Fruit fly (Drosophila melanogaster) whole organism, adult: ENCODE results near the gene ND-75.

ENCODE experiments used
- CG11617 ChIP-seq: fragments of 200-800 bp; sonication (Bioruptor generic); optimal IDR thresholded peaks from 2 replicates; lab custom pipeline; 2017; ENCODE audit warnings: mild to moderate bottlenecking, missing biosample characterization, missing genetic modification reagents, missing genetic modification characterization
- CG12768 ChIP-seq: fragments of 200-800 bp; sonication (Bioruptor generic); optimal IDR thresholded peaks from 2 replicates; lab custom pipeline; 2017; ENCODE audit warnings: missing biosample characterization, missing genetic modification characterization, mild to moderate bottlenecking, moderate library complexity, missing genetic modification reagents
- CG14711 ChIP-seq: fragments of 200-800 bp; sonication (Bioruptor generic); optimal IDR thresholded peaks from 2 replicates; lab custom pipeline; 2018; ENCODE audit warnings: missing biosample characterization, mild to moderate bottlenecking, missing genetic modification characterization, moderate library complexity
- CG1620 ChIP-seq: fragments of 200-800 bp; sonication (Bioruptor generic); optimal IDR thresholded peaks from 2 replicates; lab custom pipeline; 2016; ENCODE audit warnings: missing biosample characterization, missing genetic modification characterization
- CG33017 ChIP-seq: fragments of 200-800 bp; sonication (Bioruptor generic); optimal IDR thresholded peaks from 2 replicates; lab custom pipeline; 2018; ENCODE audit warnings: missing biosample characterization, mild to moderate bottlenecking, missing genetic modification characterization, moderate library complexity
- CG5204 ChIP-seq: fragments of 200-800 bp; sonication (Bioruptor generic); optimal IDR thresholded peaks from 2 replicates; lab custom pipeline; 2016; ENCODE audit warnings: missing biosample characterization, missing genetic modification characterization
- CG7045 ChIP-seq: fragments of 200-800 bp; sonication (Bioruptor generic); optimal IDR thresholded peaks from 2 replicates; lab custom pipeline; 2017; ENCODE audit warnings: missing biosample characterization, mild to moderate bottlenecking, missing genetic modification characterization
- CG7101 ChIP-seq: fragments of 200-800 bp; sonication (Bioruptor generic); optimal IDR thresholded peaks from 2 replicates; lab custom pipeline; 2018; ENCODE audit warnings: missing biosample characterization, mild to moderate bottlenecking, missing genetic modification characterization, moderate library complexity
- Clk ChIP-seq: fragments of 200-800 bp; sonication (Bioruptor generic); optimal IDR thresholded peaks from 2 replicates; lab custom pipeline; 2017; ENCODE audit warnings: missing biosample characterization, missing genetic modification characterization
- Crg-1 ChIP-seq: fragments of 200-800 bp; sonication (Bioruptor generic); optimal IDR thresholded peaks from 2 replicates; lab custom pipeline; 2016; ENCODE audit warnings: missing biosample characterization, missing genetic modification characterization
- Hr96 ChIP-seq: fragments of 200-800 bp; sonication (Bioruptor generic); optimal IDR thresholded peaks from 2 replicates; lab custom pipeline; 2016; ENCODE audit warnings: missing biosample characterization, missing genetic modification characterization
- Mnt ChIP-seq: fragments of 200-800 bp; sonication (Bioruptor generic); optimal IDR thresholded peaks from 2 replicates; lab custom pipeline; 2016; ENCODE audit warnings: missing biosample characterization, mild to moderate bottlenecking, missing genetic modification characterization
- bab1 ChIP-seq: fragments of 200-800 bp; sonication (Bioruptor generic); optimal IDR thresholded peaks from 3 replicates; lab custom pipeline; 2019; ENCODE audit warnings: missing biosample characterization, mild to moderate bottlenecking, missing genetic modification characterization, moderate library complexity
- cic ChIP-seq: fragments of 200-800 bp; sonication (Bioruptor generic); optimal IDR thresholded peaks from 2 replicates; lab custom pipeline; 2017; ENCODE audit warnings: missing biosample characterization, mild to moderate bottlenecking, missing genetic modification characterization, moderate library complexity
- cnc ChIP-seq, 2 experiments: fragments of >200 bp; optimal IDR thresholded peaks; 2 replicates each; lab custom pipeline; 2017
- kay ChIP-seq: fragments of 200-800 bp; sonication (Bioruptor generic); peaks from one replicate; lab custom pipeline; 2016; ENCODE audit warnings: missing biosample characterization, missing genetic modification characterization, borderline replicate concordance
- ovo ChIP-seq: fragments of 200-800 bp; sonication (Bioruptor generic); optimal IDR thresholded peaks from 2 replicates; lab custom pipeline; 2016; ENCODE audit warnings: missing biosample characterization, missing genetic modification characterization
- pad ChIP-seq: fragments of 200-800 bp; sonication (Bioruptor generic); optimal IDR thresholded peaks from 3 replicates; lab custom pipeline; 2017; ENCODE audit warnings: missing biosample characterization, missing genetic modification characterization, mild to moderate bottlenecking, moderate library complexity, missing genetic modification reagents
- tj ChIP-seq: fragments of 200-800 bp; sonication (Bioruptor generic); optimal IDR thresholded peaks from 3 replicates; lab custom pipeline; 2017; ENCODE audit warnings: missing biosample characterization, mild to moderate bottlenecking, missing genetic modification characterization, moderate library complexity
- toe ChIP-seq: fragments of 200-800 bp; sonication (Bioruptor generic); optimal IDR thresholded peaks from 2 replicates; lab custom pipeline; 2016; ENCODE audit warnings: missing biosample characterization, missing genetic modification characterization

ND-75 gene

dm6 chrX:8233915-8234565 lies 17.4 kb downstream of the ND-75 start:
- TF ChIP-seq cic (GFP tag; lab: Kevin White, UChicago) (no peak), tj (GFP tag; lab: Kevin White, UChicago) (peak; percentile 100)

dm6 chrX:8233167-8233566 lies 18.3 kb downstream of the ND-75 start:
- TF ChIP-seq cic (GFP tag; lab: Kevin White, UChicago) (peak; percentile 49), CG1620 (GFP tag; lab: Kevin White, UChicago) (no peak), ovo (no peak), Mnt (GFP tag; lab: Kevin White, UChicago) (peak; percentile 32), Clk (GFP tag; lab: Kevin White, UChicago) (peak; percentile 5), bab1 (GFP tag; lab: Kevin White, UChicago) (no peak), CG33017 (tag; lab: Kevin White, UChicago) (peak; percentile 14), cnc (optimal IDR thresholded peaks at IDR 0.05; lab: Kevin White, UChicago) (no peak), CG7045 (GFP tag; lab: Kevin White, UChicago) (peak; percentile 48), CG11617 (GFP tag; lab: Kevin White, UChicago) (peak; percentile 9), kay (GFP tag; lab: Kevin White, UChicago) (peak; percentile 86), toe (peak; percentile 2), Crg-1 (no peak), CG7101 (tag; lab: Kevin White, UChicago) (peak; percentile 52), CG12768 (GFP tag; lab: Kevin White, UChicago) (no peak), tj (GFP tag; lab: Kevin White, UChicago) (no peak), Hr96 (GFP tag; lab: Kevin White, UChicago) (no peak), CG5204 (peak; percentile 33), CG14711 (tag; lab: Kevin White, UChicago) (peak; percentile 29), pad (GFP tag; lab: Kevin White, UChicago) (peak; percentile 26)

dm6 chrX:8231241-8232028 lies 20.1 kb downstream of the ND-75 start:
- TF ChIP-seq CG14711 (tag; lab: Kevin White, UChicago) (no peak), CG11617 (GFP tag; lab: Kevin White, UChicago) (peak; percentile 50), cnc (optimal IDR thresholded peaks at IDR 0.05; lab: Kevin White, UChicago) (no peak), CG1620 (GFP tag; lab: Kevin White, UChicago) (no peak), CG5204 (no peak), bab1 (GFP tag; lab: Kevin White, UChicago) (peak; percentile 16), cic (GFP tag; lab: Kevin White, UChicago) (no peak), Hr96 (GFP tag; lab: Kevin White, UChicago) (no peak), ovo (no peak), tj (GFP tag; lab: Kevin White, UChicago) (peak; percentile 91), Mnt (GFP tag; lab: Kevin White, UChicago) (no peak), CG12768 (GFP tag; lab: Kevin White, UChicago) (no peak), kay (GFP tag; lab: Kevin White, UChicago) (no peak), CG7045 (GFP tag; lab: Kevin White, UChicago) (no peak), Clk (GFP tag; lab: Kevin White, UChicago) (no peak), toe (no peak), Crg-1 (no peak), CG33017 (tag; lab: Kevin White, UChicago) (no peak), CG7101 (tag; lab: Kevin White, UChicago) (peak; percentile 19), pad (GFP tag; lab: Kevin White, UChicago) (no peak)

DNA sequence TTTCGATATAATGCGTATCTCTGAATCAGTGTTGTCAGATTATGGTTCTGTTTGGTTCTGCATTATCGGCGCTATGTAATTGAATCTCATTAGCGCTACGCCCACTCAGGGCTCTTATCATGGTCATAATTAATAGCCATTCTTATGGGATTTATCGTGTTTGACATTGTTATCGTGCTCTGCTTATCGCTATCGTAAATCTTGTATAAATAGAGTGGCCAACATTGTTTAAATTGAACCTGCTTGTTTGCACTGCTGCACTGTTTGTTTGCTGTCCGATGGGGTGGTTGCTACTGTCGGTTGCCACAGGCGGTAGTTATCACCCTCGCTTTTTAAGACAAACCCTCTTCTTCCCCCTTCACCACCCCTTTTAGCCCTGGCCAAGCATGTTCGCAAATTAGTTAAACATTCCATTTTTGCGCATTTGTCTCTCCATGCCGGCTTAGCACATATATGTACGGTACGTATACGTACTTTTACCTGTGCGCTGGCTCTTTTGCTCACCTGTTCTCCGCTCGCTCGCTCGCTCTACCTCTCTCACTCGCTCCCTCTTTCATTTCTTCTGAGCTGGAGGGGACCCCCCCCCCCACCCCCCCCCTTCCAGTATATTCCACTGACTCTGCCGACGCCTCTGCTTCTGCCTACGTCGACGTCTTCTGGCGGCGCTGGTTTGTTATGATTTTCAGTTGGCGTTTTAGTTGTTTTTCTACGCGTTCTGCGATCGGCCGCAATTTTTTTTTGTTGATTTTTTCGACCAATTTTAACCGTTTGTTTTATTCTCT lies 21.4 kb downstream of the ND-75 start:
- TF ChIP-seq Crg-1 (peak; percentile 62), ovo (peak; percentile 17), kay (GFP tag; lab: Kevin White, UChicago) (no peak), CG5204 (no peak), CG7045 (GFP tag; lab: Kevin White, UChicago) (no peak), CG11617 (GFP tag; lab: Kevin White, UChicago) (peak; percentile 2), Hr96 (GFP tag; lab: Kevin White, UChicago) (peak; percentile 27), cnc (optimal IDR thresholded peaks at IDR 0.05; lab: Kevin White, UChicago) (no peak), CG14711 (tag; lab: Kevin White, UChicago) (no peak), cic (GFP tag; lab: Kevin White, UChicago) (peak; percentile 7), bab1 (GFP tag; lab: Kevin White, UChicago) (peak; percentile 14), tj (GFP tag; lab: Kevin White, UChicago) (peak; percentile 83), CG7101 (tag; lab: Kevin White, UChicago) (peak; percentile 31), CG1620 (GFP tag; lab: Kevin White, UChicago) (peak; percentile 11), Clk (GFP tag; lab: Kevin White, UChicago) (no peak), CG12768 (GFP tag; lab: Kevin White, UChicago) (peak; percentile 16), Mnt (GFP tag; lab: Kevin White, UChicago) (no peak), CG33017 (tag; lab: Kevin White, UChicago) (no peak), toe (no peak), pad (GFP tag; lab: Kevin White, UChicago) (peak; percentile 83)
